Fruit fly (Drosophila melanogaster) S2 (cell line): ENCODE data around the gene CG14635.

Experiments
- CG8478 ChIP-seq: fragments of >200 bp; optimal IDR thresholded peaks from 2 replicates; lab custom pipeline; 2018
- CTCF ChIP-seq, 2 experiments: fragments of >200 bp; optimal IDR thresholded peaks; 2 replicates each; lab custom pipeline; 2018

The CG14635 gene

dm6 chrX:844523-844922 is at the start of gene CG14635:
TSS of gene CG14635 (plus strand) at chrX:844823.
- TF ChIP-seq CTCF (optimal IDR thresholded peaks at IDR 0.05; lab: Kevin White, UChicago) (no peak), CG8478 (lab: Kevin White, UChicago) (no peak)

- TF ChIP-seq CG8478 (lab: Kevin White, UChicago) (no peak), CTCF (optimal IDR thresholded peaks at IDR 0.05; lab: Kevin White, UChicago) (no peak)
Measured at dm6 chrX:796397-796989, 48.1 kb upstream of the CG14635 start.

DNA sequence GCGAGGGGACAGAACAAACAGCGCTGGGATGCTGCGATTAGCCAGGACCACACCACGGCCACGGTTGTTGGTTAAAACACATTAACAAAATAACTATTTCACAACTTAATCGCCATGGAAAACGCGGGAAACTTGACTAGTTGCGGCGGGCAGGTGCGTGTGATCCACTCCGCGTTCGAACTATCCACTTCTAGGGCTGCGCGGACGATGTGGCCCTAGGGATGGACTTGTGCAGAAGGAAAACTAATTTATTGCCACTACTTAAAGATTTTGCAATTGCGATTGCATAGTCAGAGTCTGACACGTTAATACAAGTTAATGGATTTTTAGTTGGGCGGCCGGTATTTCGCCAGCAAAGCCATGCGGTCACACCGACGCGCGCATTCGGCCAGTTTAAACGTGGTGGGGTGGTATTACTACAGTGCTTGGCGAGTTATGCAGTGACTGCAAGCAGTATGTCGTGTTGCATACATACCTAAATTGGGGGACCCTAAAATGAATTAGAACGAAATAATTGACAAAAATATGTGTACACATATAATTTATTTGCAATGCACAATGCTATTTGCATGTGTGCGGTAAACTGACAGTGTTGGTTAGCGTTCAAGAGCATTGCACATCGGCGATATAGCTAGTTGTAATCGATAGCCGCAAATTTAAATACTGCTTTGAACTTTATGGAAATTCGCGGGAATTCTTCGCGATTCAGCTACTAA is 43.3 kb upstream of the CG14635 start, which contains the start of gene Rbf:
Rbf (minus strand) TSS at position 323 of the 716 bp plus-strand sequence.
- TF ChIP-seq CG8478 (lab: Kevin White, UChicago) (no peak), CTCF (optimal IDR thresholded peaks at IDR 0.05; lab: Kevin White, UChicago) (no peak)

DNA sequence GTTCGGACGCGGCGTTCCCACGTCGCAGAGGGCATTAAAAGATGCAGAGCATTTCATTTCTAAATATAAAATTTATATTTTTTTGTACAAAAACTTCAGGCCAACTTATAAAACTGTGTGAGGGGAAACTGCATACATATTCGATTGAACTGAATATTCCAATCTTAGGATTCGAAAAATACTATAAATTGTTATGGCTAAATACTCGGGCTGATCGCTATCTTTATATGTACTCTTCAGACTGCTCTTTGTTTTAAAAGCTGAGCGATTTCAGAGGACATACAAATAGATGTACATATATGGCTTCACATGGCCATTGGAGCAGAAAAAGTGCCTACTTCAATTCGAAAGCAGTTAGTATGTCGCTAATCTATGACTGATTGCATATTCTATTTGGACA is 41.3 kb upstream of the CG14635 start, which contains the start of gene CG13359:
CG13359 (minus strand) TSS at position 101 of the 400 bp plus-strand sequence.
- TF ChIP-seq CTCF (optimal IDR thresholded peaks at IDR 0.05; lab: Kevin White, UChicago), result no peak
- TF ChIP-seq CG8478 (lab: Kevin White, UChicago), result no peak

DNA sequence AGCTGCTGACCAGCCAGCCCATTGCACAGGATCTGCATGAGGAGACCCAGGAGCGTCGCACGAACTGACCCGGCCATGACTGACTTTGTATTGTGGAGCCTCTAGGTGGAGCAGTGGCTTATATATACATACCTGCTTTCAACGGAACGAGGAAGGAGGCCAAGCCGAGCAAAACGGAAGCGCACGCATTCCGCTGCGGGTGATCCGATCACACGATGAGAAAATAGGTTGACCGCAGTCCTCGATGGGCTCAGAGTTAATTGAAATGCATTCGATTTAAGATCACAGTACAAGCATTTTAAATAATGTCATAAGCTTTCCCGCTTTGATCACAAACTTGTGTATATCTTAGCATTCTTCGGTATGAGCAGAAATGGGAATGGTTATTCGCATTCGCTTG is 39.8 kb upstream of the CG14635 start, which contains the start of gene CG13358:
CG13358 (minus strand) TSS at position 101 of the 400 bp plus-strand sequence.
- TF ChIP-seq CG8478 (lab: Kevin White, UChicago) (no peak), CTCF (optimal IDR thresholded peaks at IDR 0.05; lab: Kevin White, UChicago) (no peak)

dm6 chrX:805907-806306 is 38.7 kb upstream of the CG14635 start, which contains the start of gene Sec22:
TSS of gene Sec22 (plus strand) at chrX:806076.
- no peak for TF ChIP-seq CTCF (optimal IDR thresholded peaks at IDR 0.05; lab: Kevin White, UChicago)
- TF ChIP-seq CG8478 (lab: Kevin White, UChicago), result no peak

dm6 chrX:824961-825360 is 19.7 kb upstream of the CG14635 start:
- TF ChIP-seq CTCF (optimal IDR thresholded peaks at IDR 0.05; lab: Kevin White, UChicago), result no peak
- TF ChIP-seq CG8478 (lab: Kevin White, UChicago), result no peak

- TF ChIP-seq CTCF (optimal IDR thresholded peaks at IDR 0.05; lab: Kevin White, UChicago), result no peak
- TF ChIP-seq CG8478 (lab: Kevin White, UChicago), result no peak
Measured at dm6 chrX:835965-836690, 8.5 kb upstream of the CG14635 start.

DNA sequence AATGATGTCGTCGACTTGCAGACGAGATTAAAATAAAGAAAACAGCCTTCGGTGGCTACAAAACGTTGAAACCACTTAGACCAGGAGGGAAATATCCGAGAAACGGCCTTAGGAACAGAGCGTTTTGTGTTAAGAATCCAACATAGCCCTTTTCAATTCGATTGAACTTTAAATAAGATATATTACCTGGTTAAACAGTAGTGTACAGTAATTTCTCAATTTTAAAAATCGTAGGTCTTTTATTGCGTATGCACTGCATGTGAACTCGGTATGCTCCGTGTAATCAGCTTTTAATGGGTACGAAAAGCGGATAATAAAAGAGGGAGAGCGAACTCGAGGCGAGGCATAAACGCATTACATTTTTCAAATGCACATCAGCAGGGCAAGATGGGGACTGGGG is 6.6 kb upstream of the CG14635 start:
- TF ChIP-seq CTCF (optimal IDR thresholded peaks at IDR 0.05; lab: Kevin White, UChicago) (no peak), CG8478 (lab: Kevin White, UChicago) (no peak)

dm6 chrX:841038-841437 is 3.6 kb upstream of the CG14635 start:
- TF ChIP-seq CTCF (optimal IDR thresholded peaks at IDR 0.05; lab: Kevin White, UChicago), result peak in 1 of 2 experiments; percentile 10
- TF ChIP-seq CG8478 (lab: Kevin White, UChicago), result no peak

DNA sequence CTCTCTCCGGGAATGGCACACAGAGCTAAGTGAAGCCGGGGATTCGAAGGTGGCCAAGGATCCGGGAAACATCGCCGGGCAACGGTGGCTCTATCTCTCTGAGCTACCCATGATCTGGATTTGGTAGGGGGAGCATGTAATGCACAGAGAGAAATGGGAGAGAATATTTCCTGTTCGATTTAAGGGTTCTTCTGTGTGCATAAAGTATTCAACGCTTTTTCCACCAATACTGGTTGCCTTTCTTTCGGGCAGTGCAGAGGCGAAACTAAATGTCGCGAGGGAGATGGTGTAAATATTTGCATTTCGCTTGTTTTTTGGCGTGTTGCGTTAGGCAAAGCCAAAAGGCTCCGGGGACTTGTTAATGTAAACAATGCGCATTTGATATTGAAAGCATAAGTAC is 2.7 kb upstream of the CG14635 start:
- TF ChIP-seq CG8478 (lab: Kevin White, UChicago) (no peak), CTCF (optimal IDR thresholded peaks at IDR 0.05; lab: Kevin White, UChicago) (no peak)

DNA sequence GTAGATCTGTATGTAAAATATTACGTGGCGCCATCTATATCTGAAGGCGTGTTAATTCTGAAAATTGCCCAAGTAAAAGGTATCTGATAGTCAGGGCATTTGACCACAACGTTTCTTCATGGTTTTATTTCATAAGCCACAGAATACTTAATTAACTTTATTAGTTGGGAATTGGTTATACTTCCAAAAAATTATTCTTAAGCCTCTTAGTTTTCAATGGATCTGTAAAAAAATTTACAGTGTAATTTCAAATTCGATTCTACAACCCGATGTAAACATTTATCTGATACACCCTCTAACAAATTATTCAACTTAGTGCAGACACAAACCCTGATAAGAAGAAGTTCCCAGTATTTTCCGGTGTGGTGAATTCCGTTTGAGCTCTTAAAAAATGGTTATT is 1.1 kb upstream of the CG14635 start:
- TF ChIP-seq CTCF (optimal IDR thresholded peaks at IDR 0.05; lab: Kevin White, UChicago) (peak; percentile 57 to 76), CG8478 (lab: Kevin White, UChicago) (no peak)

- no peak for TF ChIP-seq CG8478 (lab: Kevin White, UChicago)
- TF ChIP-seq CTCF (optimal IDR thresholded peaks at IDR 0.05; lab: Kevin White, UChicago), result no peak
Measured at dm6 chrX:847057-847456, 2.4 kb downstream of the CG14635 start, which contains the start of gene CG3713. TSS of gene CG3713 (minus strand) at chrX:847157.

- TF ChIP-seq CTCF (optimal IDR thresholded peaks at IDR 0.05; lab: Kevin White, UChicago) (no peak), CG8478 (lab: Kevin White, UChicago) (no peak)
Measured at dm6 chrX:862308-862707, 17.7 kb downstream of the CG14635 start, which contains the start of gene CG14634. TSS of gene CG14634 (plus strand) at chrX:862608.

dm6 chrX:868441-868840 is 23.8 kb downstream of the CG14635 start:
- TF ChIP-seq CTCF (optimal IDR thresholded peaks at IDR 0.05; lab: Kevin White, UChicago) (peak; percentile 72), CG8478 (lab: Kevin White, UChicago) (no peak)
